Worm (Caenorhabditis elegans) whole organism, late embryonic: Measurements from ENCODE around the gene atf-7.
A peak's percentile ranks its signal among the peaks of the same experiment; 100 is the strongest.

ENCODE experiments used
- C08G9.2 ChIP-seq: sonication (generic microtip); optimal IDR thresholded peaks from 2 replicates; lab custom pipeline; 2016; ENCODE audit warnings: mild to moderate bottlenecking, missing genetic modification characterization, moderate library complexity, missing compliant biosample characterization
- ceh-19 ChIP-seq: fragments of 200-800 bp; sonication (Bioruptor generic); optimal IDR thresholded peaks from 2 replicates; lab custom pipeline; 2018; ENCODE audit warnings: mild to moderate bottlenecking, missing genetic modification characterization, missing compliant biosample characterization
- ceh-2 ChIP-seq: sonication (generic microtip); optimal IDR thresholded peaks from 2 replicates; lab custom pipeline; 2016; ENCODE audit warnings: missing genotype, missing genetic modification characterization, missing compliant biosample characterization
- ceh-22 ChIP-seq: sonication (generic microtip); optimal IDR thresholded peaks from 2 replicates; lab custom pipeline; 2017; ENCODE audit warnings: missing biosample characterization, missing genetic modification characterization
- che-1 ChIP-seq: sonication (generic microtip); optimal IDR thresholded peaks from 2 replicates; lab custom pipeline; 2016; ENCODE audit warnings: mild to moderate bottlenecking, missing genetic modification characterization, missing compliant biosample characterization
- dmd-4 ChIP-seq: sonication (generic microtip); optimal IDR thresholded peaks from 2 replicates; lab custom pipeline; 2016; ENCODE audit warnings: borderline replicate concordance, missing genetic modification characterization, missing compliant biosample characterization
- elt-2 ChIP-seq: sonication (generic microtip); optimal IDR thresholded peaks from 2 replicates; lab custom pipeline; 2016; ENCODE audit warnings: missing genetic modification reagents, missing genetic modification characterization, missing compliant biosample characterization
- ets-4 ChIP-seq: sonication (generic microtip); optimal IDR thresholded peaks from 2 replicates; lab custom pipeline; 2016; ENCODE audit warnings: missing genetic modification characterization, missing compliant biosample characterization
- fkh-6 ChIP-seq: sonication (generic microtip); optimal IDR thresholded peaks from 2 replicates; lab custom pipeline; 2016; ENCODE audit warnings: missing genetic modification characterization, missing compliant biosample characterization
- hlh-6 ChIP-seq: sonication (generic microtip); optimal IDR thresholded peaks from 2 replicates; lab custom pipeline; 2016; ENCODE audit warnings: missing genotype, missing genetic modification characterization, missing compliant biosample characterization
- hlh-8 ChIP-seq: sonication (generic microtip); optimal IDR thresholded peaks from 2 replicates; lab custom pipeline; 2016; ENCODE audit warnings: missing genotype, missing genetic modification characterization, missing compliant biosample characterization
- mec-3 ChIP-seq: sonication (generic microtip); optimal IDR thresholded peaks from 2 replicates; lab custom pipeline; 2016; ENCODE audit warnings: borderline replicate concordance, missing genetic modification characterization, missing compliant biosample characterization
- nhr-11 ChIP-seq: fragments of 150-350 bp; optimal IDR thresholded peaks from 2 replicates; lab custom pipeline; 2014; ENCODE audit warnings: missing biosample characterization, missing genetic modification characterization
- nhr-232 ChIP-seq: sonication (generic microtip); optimal IDR thresholded peaks from 2 replicates; lab custom pipeline; 2016; ENCODE audit warnings: missing genetic modification characterization, missing compliant biosample characterization
- pag-3 ChIP-seq: sonication (generic microtip); optimal IDR thresholded peaks from 2 replicates; lab custom pipeline; 2016; ENCODE audit warnings: missing compliant biosample characterization, missing genetic modification characterization, borderline replicate concordance
- pha-4 ChIP-seq: fragments of 150-350 bp; optimal IDR thresholded peaks from 2 replicates; lab custom pipeline; 2018; ENCODE audit warnings: missing biosample characterization, missing genetic modification reagents, missing genetic modification characterization
- ref-2 ChIP-seq: sonication (generic microtip); optimal IDR thresholded peaks from 2 replicates; lab custom pipeline; 2016; ENCODE audit warnings: missing genetic modification characterization, missing compliant biosample characterization
- rnt-1 ChIP-seq: sonication (generic microtip); optimal IDR thresholded peaks from 2 replicates; lab custom pipeline; 2016; ENCODE audit warnings: missing genetic modification characterization, missing compliant biosample characterization
- sox-2 ChIP-seq: fragments of 200-800 bp; sonication (Bioruptor generic); IDR thresholded peaks from 2 replicates; pipeline ENCODE4 v1.3.6; 2022; ENCODE audit warnings: missing genetic modification reagents, missing genetic modification characterization, missing compliant biosample characterization
- sox-4 ChIP-seq: sonication (generic microtip); optimal IDR thresholded peaks from 2 replicates; lab custom pipeline; 2017; ENCODE audit warnings: mild to moderate bottlenecking, missing genetic modification characterization, inconsistent platforms, missing compliant biosample characterization
- syd-9 ChIP-seq: sonication (generic microtip); optimal IDR thresholded peaks from 2 replicates; lab custom pipeline; 2016; ENCODE audit warnings: mild to moderate bottlenecking, missing genetic modification characterization, moderate library complexity, missing compliant biosample characterization
- ttx-3 ChIP-seq: sonication (generic microtip); optimal IDR thresholded peaks from 2 replicates; lab custom pipeline; 2016; ENCODE audit warnings: missing genetic modification reagents, missing genetic modification characterization, missing compliant biosample characterization
- unc-3 ChIP-seq, 2 experiments: fragments of 200-800 bp in 1 of 2; sonication (Bioruptor generic) in 1 of 2; sonication (generic microtip) in 1 of 2; conservative IDR thresholded peaks in 1 of 2; optimal IDR thresholded peaks in 1 of 2; 2 replicates each; pipeline versions ENCODE4 v1.3.6 to Lab custom; 2016 to 2022; ENCODE audit warnings: missing compliant biosample characterization in 2 of 2, missing genetic modification characterization in 2 of 2, missing genetic modification reagents in 1 of 2
- unc-42 ChIP-seq: sonication (generic microtip); optimal IDR thresholded peaks from 2 replicates; lab custom pipeline; 2016; ENCODE audit warnings: missing genotype, missing genetic modification characterization, missing compliant biosample characterization
- unc-55 ChIP-seq: sonication (generic microtip); optimal IDR thresholded peaks from 2 replicates; lab custom pipeline; 2017; ENCODE audit warnings: missing biosample characterization, missing genetic modification reagents, missing genetic modification characterization
- unc-86 ChIP-seq: sonication (generic microtip); optimal IDR thresholded peaks from 2 replicates; lab custom pipeline; 2016; ENCODE audit warnings: missing genetic modification characterization, missing compliant biosample characterization

Gene atf-7

ce11 chrIII:4449357-4449756, 49.5 kb downstream of the atf-7 start:
- TF ChIP-seq ref-2 (tag; lab: Kevin White, UChicago), result no peak
- TF ChIP-seq ceh-2, result no peak
- no peak for TF ChIP-seq sox-2 (GFP tag; lab: Robert Waterston, UW)
- TF ChIP-seq unc-86 (tag; lab: Kevin White, UChicago), result no peak

ce11 chrIII:4448029-4448428, 50.8 kb downstream of the atf-7 start:
- no peak for TF ChIP-seq pha-4
- TF ChIP-seq unc-55 (GFP tag; lab: Kevin White, UChicago), result peak; percentile 53
- TF ChIP-seq, all 69 proteins: peak for 1

- TF ChIP-seq mec-3 (tag; lab: Kevin White, UChicago) (no peak), ttx-3 (no peak), elt-2 (tag; lab: Kevin White, UChicago) (no peak), hlh-6 (tag; lab: Kevin White, UChicago) (no peak), hlh-8 (no peak), unc-3 (GFP tag; conservative IDR thresholded peaks at IDR 0.05; lab: Robert Waterston, UW) (no peak), unc-3 (tag; optimal IDR thresholded peaks at IDR 0.05; lab: Kevin White, UChicago) (no peak), ceh-22 (tag; lab: Kevin White, UChicago) (no peak), sox-4 (tag; lab: Kevin White, UChicago) (no peak), fkh-6 (tag; lab: Kevin White, UChicago) (no peak), syd-9 (tag; lab: Kevin White, UChicago) (no peak), ceh-19 (GFP tag; lab: Kevin White, UChicago) (no peak), dmd-4 (tag; lab: Kevin White, UChicago) (no peak), unc-42 (tag; lab: Kevin White, UChicago) (no peak)
- TF ChIP-seq, all 69 proteins: peak for 0
These were observed 54.4 kb downstream of the atf-7 start for ce11 chrIII:4444492-4444891.

- no peak for TF ChIP-seq sox-4 (tag; lab: Kevin White, UChicago)
- no peak for TF ChIP-seq sox-2 (GFP tag; lab: Robert Waterston, UW)
- TF ChIP-seq nhr-11 (tag; lab: Kevin White, UChicago), result no peak
- no peak for TF ChIP-seq nhr-232 (tag; lab: Kevin White, UChicago)
- no peak for TF ChIP-seq ets-4 (tag; lab: Kevin White, UChicago)
- no peak for TF ChIP-seq rnt-1 (tag; lab: Kevin White, UChicago)
- no peak for TF ChIP-seq pag-3 (tag; lab: Kevin White, UChicago)
- no peak for TF ChIP-seq unc-86 (tag; lab: Kevin White, UChicago)
- TF ChIP-seq elt-2 (tag; lab: Kevin White, UChicago), result no peak
- TF ChIP-seq C08G9.2 (tag; lab: Kevin White, UChicago), result no peak
- TF ChIP-seq ceh-19 (GFP tag; lab: Kevin White, UChicago), result no peak
- TF ChIP-seq che-1 (tag; lab: Kevin White, UChicago), result no peak
These were observed 57.1 kb downstream of the atf-7 start, which contains the start of gene nex-3 for ce11 chrIII:4441781-4442180. Gene nex-3 (plus strand): TSS chrIII:4442081.
